Worm (Caenorhabditis elegans): Measurements from ENCODE around the gene Y62H9A.12.

The Y62H9A.12 gene

ce11 chrX:11875260-11875659, 38.7 kb upstream of the Y62H9A.12 start, which contains the start of gene Y62H9A.1:
Gene Y62H9A.1, plus strand, starts transcription at chrX:11875541.
- no peak for TF ChIP-seq sem-4 (tag; optimal IDR thresholded peaks at IDR 0.05)
- TF ChIP-seq blmp-1 (tag; optimal IDR thresholded peaks at IDR 0.05; ENCODE audit: insufficient read depth): no peak
- TF ChIP-seq ztf-1 (GFP tag; conservative IDR thresholded peaks at IDR 0.05): no peak
- no peak for TF ChIP-seq elt-3 (tag; optimal IDR thresholded peaks at IDR 0.05)
- no peak for TF ChIP-seq dmd-4 (tag; optimal IDR thresholded peaks at IDR 0.05)
- no peak for TF ChIP-seq nhr-23 (tag; optimal IDR thresholded peaks at IDR 0.05)
- TF ChIP-seq elt-1 (tag; optimal IDR thresholded peaks at IDR 0.05): no peak
- no peak for TF ChIP-seq nhr-12 (tag; optimal IDR thresholded peaks at IDR 0.05)
- TF ChIP-seq R02D3.7 (tag; optimal IDR thresholded peaks at IDR 0.05): no peak
- TF ChIP-seq ZK546.5 (tag; optimal IDR thresholded peaks at IDR 0.05): no peak
- TF ChIP-seq lin-13 (GFP tag; optimal IDR thresholded peaks at IDR 0.05): no peak
- TF ChIP-seq nhr-77 (tag; optimal IDR thresholded peaks at IDR 0.05): no peak
- TF ChIP-seq mab-5 (tag; optimal IDR thresholded peaks at IDR 0.05): no peak
- no peak for TF ChIP-seq sma-3 (GFP tag; optimal IDR thresholded peaks at IDR 0.05)
- no peak for TF ChIP-seq lsy-2 (tag; optimal IDR thresholded peaks at IDR 0.05)
- no peak for TF ChIP-seq nhr-6 (tag; optimal IDR thresholded peaks at IDR 0.05)
- TF ChIP-seq crh-2 (tag; optimal IDR thresholded peaks at IDR 0.05): no peak
- TF ChIP-seq nhr-10 (tag; optimal IDR thresholded peaks at IDR 0.05): no peak
- TF ChIP-seq snpc-4 (tag; optimal IDR thresholded peaks at IDR 0.05): no peak
- no peak for TF ChIP-seq nhr-129 (tag; optimal IDR thresholded peaks at IDR 0.05)

- TF ChIP-seq ztf-11 (tag; optimal IDR thresholded peaks at IDR 0.05) (no peak), C34F6.9 (tag; optimal IDR thresholded peaks at IDR 0.05) (no peak), unc-62 (GFP tag; optimal IDR thresholded peaks at IDR 0.05) (no peak), nhr-237 (tag; optimal IDR thresholded peaks at IDR 0.05) (no peak)
Measured at ce11 chrX:11878109-11878508, 35.8 kb upstream of the Y62H9A.12 start, which contains the start of gene Y62H9A.2. Gene Y62H9A.2, minus strand, starts transcription at chrX:11878209.

DNA sequence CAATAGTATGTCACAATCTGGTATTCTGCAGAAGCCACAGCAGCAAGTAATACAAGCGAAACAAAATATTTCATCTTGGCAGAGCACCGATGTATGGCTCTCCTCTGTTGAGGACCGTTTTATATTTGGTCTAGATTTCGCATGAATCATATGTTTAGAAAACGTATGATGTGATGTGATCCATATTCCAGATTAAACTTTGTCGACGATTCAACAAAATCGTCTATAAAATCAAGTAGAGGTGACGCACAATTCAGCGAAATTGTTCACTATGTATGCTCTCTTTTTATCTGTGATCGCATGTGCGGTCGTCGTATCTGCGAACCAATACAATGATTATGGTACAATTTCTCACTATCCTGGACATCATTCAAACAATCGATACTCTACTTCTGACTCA, 34.1 kb upstream of the Y62H9A.12 start, which contains the start of the genes Y62H9A.3 and Y62H9A.4:
Gene Y62H9A.3, minus strand, starts transcription at position 101 of the 400 bp plus-strand sequence.
Gene Y62H9A.4, plus strand, starts transcription at position 256 of the 400 bp plus-strand sequence.
- TF ChIP-seq aly-2 (tag; optimal IDR thresholded peaks at IDR 0.05) (no peak), sma-9 (GFP tag; optimal IDR thresholded peaks at IDR 0.05) (no peak), sma-9 (tag; optimal IDR thresholded peaks at IDR 0.05) (no peak), sma-3 (GFP tag; optimal IDR thresholded peaks at IDR 0.05) (no peak), egl-27 (tag; optimal IDR thresholded peaks at IDR 0.05) (no peak), F13H6.1 (tag; optimal IDR thresholded peaks at IDR 0.05) (no peak), unc-55 (GFP tag; optimal IDR thresholded peaks at IDR 0.05) (no peak), elt-1 (tag; optimal IDR thresholded peaks at IDR 0.05) (no peak), mdl-1 (tag; optimal IDR thresholded peaks at IDR 0.05) (no peak)

DNA sequence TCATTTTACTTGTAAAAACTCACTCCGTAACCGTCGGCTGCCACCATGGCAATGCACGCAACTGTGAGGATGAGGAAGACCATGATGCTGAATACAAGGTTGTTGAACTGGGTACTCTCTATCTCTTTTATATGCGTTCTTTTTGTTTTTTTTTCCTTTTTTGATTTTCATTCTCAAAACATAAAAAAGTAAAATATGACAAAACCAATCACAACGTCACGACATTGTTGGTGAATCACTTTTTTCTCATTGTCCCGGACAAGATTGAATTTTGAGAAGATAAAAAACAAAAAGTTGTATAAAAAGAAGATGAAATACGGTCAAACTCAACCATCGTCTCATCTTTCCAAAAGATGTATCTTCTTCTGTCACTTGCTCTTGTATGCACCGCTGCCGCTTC, 31.1 kb upstream of the Y62H9A.12 start, which contains the start of the genes Y62H9A.5 and ule-5:
Gene Y62H9A.5, minus strand, starts transcription at position 101 of the 400 bp plus-strand sequence.
Gene ule-5, plus strand, starts transcription at position 328 of the 400 bp plus-strand sequence.
- TF ChIP-seq nhr-21 (tag; optimal IDR thresholded peaks at IDR 0.05): no peak
- TF ChIP-seq mdl-1 (tag; optimal IDR thresholded peaks at IDR 0.05): no peak
- TF ChIP-seq sma-3 (GFP tag; optimal IDR thresholded peaks at IDR 0.05): no peak
- no peak for TF ChIP-seq elt-3 (tag; optimal IDR thresholded peaks at IDR 0.05)
- TF ChIP-seq lsy-2 (tag; optimal IDR thresholded peaks at IDR 0.05): no peak
- TF ChIP-seq sma-9 (GFP tag; optimal IDR thresholded peaks at IDR 0.05): no peak
- TF ChIP-seq sma-9 (tag; optimal IDR thresholded peaks at IDR 0.05): no peak
- no peak for TF ChIP-seq nhr-12 (tag; optimal IDR thresholded peaks at IDR 0.05)
- no peak for TF ChIP-seq nhr-6 (tag; optimal IDR thresholded peaks at IDR 0.05)
- TF ChIP-seq ztf-1 (GFP tag; conservative IDR thresholded peaks at IDR 0.05): no peak
- no peak for TF ChIP-seq C34F6.9 (tag; optimal IDR thresholded peaks at IDR 0.05)
- TF ChIP-seq R02D3.7 (tag; optimal IDR thresholded peaks at IDR 0.05): no peak
- no peak for TF ChIP-seq fos-1 (tag; optimal IDR thresholded peaks at IDR 0.05)
- no peak for TF ChIP-seq nhr-129 (tag; optimal IDR thresholded peaks at IDR 0.05)
- no peak for TF ChIP-seq zag-1 (tag; optimal IDR thresholded peaks at IDR 0.05)
- no peak for TF ChIP-seq peb-1 (tag; optimal IDR thresholded peaks at IDR 0.05)
- no peak for TF ChIP-seq gmeb-1 (tag; optimal IDR thresholded peaks at IDR 0.05)
- no peak for TF ChIP-seq mbf-1 (tag; optimal IDR thresholded peaks at IDR 0.05)
